Worm (Caenorhabditis elegans) whole organism, L2 larva: ENCODE results near the gene F34H10.1.

ENCODE experiments used
- C34F6.9 ChIP-seq: fragments of 150-350 bp; optimal IDR thresholded peaks from 2 replicates; lab custom pipeline; 2014; ENCODE audit warnings: missing biosample characterization, missing genetic modification characterization
- F13H6.1 ChIP-seq: sonication (generic microtip); optimal IDR thresholded peaks from 2 replicates; lab custom pipeline; 2016; ENCODE audit warnings: missing genetic modification characterization, missing compliant biosample characterization
- ZK546.5 ChIP-seq: sonication (generic microtip); optimal IDR thresholded peaks from 2 replicates; lab custom pipeline; 2017; ENCODE audit warnings: missing biosample characterization, missing genetic modification characterization
- aly-2 ChIP-seq: fragments of 150-350 bp; optimal IDR thresholded peaks from 2 replicates; lab custom pipeline; 2014; ENCODE audit warnings: missing biosample characterization, missing genetic modification characterization
- ama-1 ChIP-seq: fragments of 150-350 bp; optimal IDR thresholded peaks from 2 replicates; lab custom pipeline; 2018; ENCODE audit warnings: inconsistent platforms
- blmp-1 ChIP-seq: sonication (generic microtip); optimal IDR thresholded peaks from 2 replicates; lab custom pipeline; 2017; ENCODE audit warnings: missing genetic modification characterization, mild to moderate bottlenecking, missing compliant biosample characterization, antibody characterized with exemption, moderate library complexity; ENCODE audit not compliant: insufficient read depth
- ceh-16 ChIP-seq: fragments of 150-350 bp; optimal IDR thresholded peaks from 2 replicates; lab custom pipeline; 2014; ENCODE audit warnings: missing biosample characterization, missing genetic modification characterization
- ceh-82 ChIP-seq: fragments of 150-350 bp; optimal IDR thresholded peaks from 2 replicates; lab custom pipeline; 2014; ENCODE audit warnings: missing biosample characterization, missing genetic modification characterization
- crh-2 ChIP-seq: sonication (generic microtip); optimal IDR thresholded peaks from 2 replicates; lab custom pipeline; 2017; ENCODE audit warnings: missing biosample characterization, missing genetic modification characterization
- egl-27 ChIP-seq: sonication (generic microtip); optimal IDR thresholded peaks from 3 replicates; lab custom pipeline; 2017; ENCODE audit warnings: missing biosample characterization, missing genetic modification reagents, missing genetic modification characterization
- elt-1 ChIP-seq: fragments of 150-350 bp; optimal IDR thresholded peaks from 2 replicates; lab custom pipeline; 2014; ENCODE audit warnings: missing biosample characterization, missing genetic modification characterization
- elt-3 ChIP-seq: sonication (generic microtip); optimal IDR thresholded peaks from 2 replicates; lab custom pipeline; 2017; ENCODE audit warnings: missing biosample characterization, missing genetic modification characterization
- fos-1 ChIP-seq: fragments of 150-350 bp; optimal IDR thresholded peaks from 2 replicates; lab custom pipeline; 2014; ENCODE audit warnings: missing biosample characterization, missing genetic modification characterization
- gmeb-1 ChIP-seq: fragments of 150-350 bp; optimal IDR thresholded peaks from 2 replicates; lab custom pipeline; 2014; ENCODE audit warnings: missing biosample characterization, missing genetic modification characterization
- lin-11 ChIP-seq: fragments of 150-350 bp; sonication (generic microtip); optimal IDR thresholded peaks from 2 replicates; lab custom pipeline; 2014; ENCODE audit warnings: missing biosample characterization, missing genetic modification characterization, inconsistent platforms, mixed read lengths
- lin-13 ChIP-seq: fragments of 150-350 bp; optimal IDR thresholded peaks from 2 replicates; lab custom pipeline; 2014; ENCODE audit warnings: missing biosample characterization, missing genetic modification reagents, missing genetic modification characterization
- lin-39 ChIP-seq: fragments of 150-350 bp; optimal IDR thresholded peaks from 2 replicates; lab custom pipeline; 2014; ENCODE audit warnings: missing biosample characterization, missing genetic modification reagents, missing genetic modification characterization
- lsy-2 ChIP-seq, 2 experiments: fragments of 150-350 bp in 1 of 2; sonication (generic microtip) in 1 of 2; optimal IDR thresholded peaks; 2 replicates each; lab custom pipeline; 2014 to 2017; ENCODE audit warnings: missing biosample characterization in 2 of 2, missing genetic modification characterization in 2 of 2
- mab-5 ChIP-seq: fragments of 150-350 bp; optimal IDR thresholded peaks from 2 replicates; lab custom pipeline; 2014; ENCODE audit warnings: missing biosample characterization, missing genetic modification characterization
- mbf-1 ChIP-seq: sonication (generic microtip); optimal IDR thresholded peaks from 2 replicates; lab custom pipeline; 2017; ENCODE audit warnings: missing biosample characterization, missing genetic modification characterization
- mdl-1 ChIP-seq, 2 experiments: fragments of 150-350 bp in 1 of 2; sonication (generic microtip) in 1 of 2; optimal IDR thresholded peaks; 2 replicates each; lab custom pipeline; 2017; ENCODE audit warnings: missing biosample characterization in 2 of 2, missing genetic modification characterization in 2 of 2
- nhr-10 ChIP-seq: sonication (generic microtip); optimal IDR thresholded peaks from 2 replicates; lab custom pipeline; 2017; ENCODE audit warnings: missing biosample characterization, missing genetic modification characterization
- nhr-11 ChIP-seq: fragments of 150-350 bp; optimal IDR thresholded peaks from 2 replicates; lab custom pipeline; 2014; ENCODE audit warnings: missing biosample characterization, missing genetic modification characterization
- nhr-12 ChIP-seq: fragments of 150-350 bp; optimal IDR thresholded peaks from 2 replicates; lab custom pipeline; 2014; ENCODE audit warnings: missing biosample characterization, missing genetic modification characterization
- nhr-129 ChIP-seq: fragments of 150-350 bp; optimal IDR thresholded peaks from 2 replicates; lab custom pipeline; 2014; ENCODE audit warnings: missing biosample characterization, missing genetic modification characterization
- nhr-21 ChIP-seq: fragments of 150-350 bp; optimal IDR thresholded peaks from 2 replicates; lab custom pipeline; 2014; ENCODE audit warnings: missing biosample characterization, missing genetic modification characterization
- nhr-23 ChIP-seq: fragments of 150-350 bp; optimal IDR thresholded peaks from 2 replicates; lab custom pipeline; 2014; ENCODE audit warnings: missing biosample characterization, missing genetic modification reagents, missing genetic modification characterization
- nhr-25 ChIP-seq: fragments of 150-350 bp; sonication (generic microtip); optimal IDR thresholded peaks from 3 replicates; lab custom pipeline; 2014; ENCODE audit warnings: missing biosample characterization, missing genetic modification characterization
- nhr-6 ChIP-seq: fragments of 150-350 bp; optimal IDR thresholded peaks from 2 replicates; lab custom pipeline; 2014; ENCODE audit warnings: missing biosample characterization, missing genetic modification characterization
- sem-4 ChIP-seq: fragments of 150-350 bp; optimal IDR thresholded peaks from 2 replicates; lab custom pipeline; 2014; ENCODE audit warnings: missing biosample characterization, missing genetic modification reagents, missing genetic modification characterization
- sma-3 ChIP-seq: sonication (generic microtip); optimal IDR thresholded peaks from 2 replicates; lab custom pipeline; 2016; ENCODE audit warnings: missing genetic modification reagents, missing genetic modification characterization, missing compliant biosample characterization
- sma-9 ChIP-seq, 2 experiments: fragments of 150-350 bp in 1 of 2; sonication (generic microtip) in 1 of 2; optimal IDR thresholded peaks; 2 replicates each; lab custom pipeline; 2014 to 2016; ENCODE audit warnings: missing genetic modification characterization in 2 of 2, mild to moderate bottlenecking in 1 of 2, missing biosample characterization in 1 of 2, missing compliant biosample characterization in 1 of 2, missing genetic modification reagents in 1 of 2, moderate library complexity in 1 of 2
- unc-39 ChIP-seq: fragments of 150-350 bp; optimal IDR thresholded peaks from 2 replicates; lab custom pipeline; 2014; ENCODE audit warnings: missing biosample characterization, missing genetic modification characterization
- unc-55 ChIP-seq: fragments of 150-350 bp; sonication (generic microtip); optimal IDR thresholded peaks from 3 replicates; lab custom pipeline; 2014; ENCODE audit warnings: missing biosample characterization, missing genetic modification reagents, missing genetic modification characterization
- unc-62 ChIP-seq: fragments of 150-350 bp; optimal IDR thresholded peaks from 2 replicates; lab custom pipeline; 2014; ENCODE audit warnings: missing biosample characterization, missing genetic modification reagents, missing genetic modification characterization
- zag-1 ChIP-seq: fragments of 150-350 bp; optimal IDR thresholded peaks from 2 replicates; lab custom pipeline; 2014; ENCODE audit warnings: missing biosample characterization, missing genetic modification characterization
- ztf-1 ChIP-seq: fragments of 200-800 bp; sonication (Bioruptor generic); conservative IDR thresholded peaks from 2 replicates; pipeline ENCODE4 v1.3.6; 2022; ENCODE audit warnings: missing genetic modification characterization, missing compliant biosample characterization
- ztf-4 ChIP-seq: fragments of 150-350 bp; optimal IDR thresholded peaks from 2 replicates; lab custom pipeline; 2014; ENCODE audit warnings: missing biosample characterization, missing genetic modification characterization

F34H10.1 gene

ce11 chrX:9656772-9657171 lies 30.8 kb downstream of the F34H10.1 start:
- TF ChIP-seq fos-1 (tag; lab: Kevin White, UChicago) (no peak), ZK546.5 (no peak), ceh-82 (tag; lab: Kevin White, UChicago) (no peak), mab-5 (tag; lab: Kevin White, UChicago) (no peak), ama-1 (lab: Kevin White, UChicago) (no peak), unc-62 (GFP tag; lab: Kevin White, UChicago) (no peak), ceh-16 (tag; lab: Kevin White, UChicago) (no peak), egl-27 (tag; lab: Kevin White, UChicago) (no peak)

- no peak for TF ChIP-seq nhr-21 (tag; lab: Kevin White, UChicago)
- no peak for TF ChIP-seq mab-5 (tag; lab: Kevin White, UChicago)
- no peak for TF ChIP-seq nhr-12 (tag; lab: Kevin White, UChicago)
- no peak for TF ChIP-seq unc-39
- no peak for TF ChIP-seq gmeb-1 (tag; lab: Kevin White, UChicago)
- TF ChIP-seq sma-3 (GFP tag; lab: Kevin White, UChicago): no peak
- TF ChIP-seq lin-11 (tag; lab: Kevin White, UChicago): no peak
These were observed 40.0 kb downstream of the F34H10.1 start for ce11 chrX:9665944-9666343.

- TF ChIP-seq fos-1 (tag; lab: Kevin White, UChicago): peak; percentile 40
- TF ChIP-seq gmeb-1 (tag; lab: Kevin White, UChicago): no peak
- TF ChIP-seq crh-2 (tag; lab: Kevin White, UChicago): peak; percentile 42
- TF ChIP-seq aly-2 (tag; lab: Kevin White, UChicago): no peak
- peak; percentile 86 for TF ChIP-seq ceh-16 (tag; lab: Kevin White, UChicago)
- no peak for TF ChIP-seq nhr-11 (tag; lab: Kevin White, UChicago)
- peak; percentile 8 for TF ChIP-seq lin-13 (GFP tag; lab: Kevin White, UChicago)
- peak; percentile 24 for TF ChIP-seq ztf-4 (tag; lab: Kevin White, UChicago)
- TF ChIP-seq elt-3 (tag; lab: Kevin White, UChicago): no peak
- peak; percentile 82 for TF ChIP-seq nhr-25 (tag; lab: Kevin White, UChicago)
- TF ChIP-seq mdl-1 (tag; optimal IDR thresholded peaks at IDR 0.05; lab: Kevin White, UChicago): peak in 1 of 2 experiments; percentile 3
- no peak for TF ChIP-seq sem-4 (tag; lab: Kevin White, UChicago)
- TF ChIP-seq nhr-6 (tag; lab: Kevin White, UChicago): peak; percentile 61
- no peak for TF ChIP-seq nhr-10 (tag; lab: Kevin White, UChicago)
- no peak for TF ChIP-seq elt-1 (tag; lab: Kevin White, UChicago)
- TF ChIP-seq blmp-1 (tag; lab: Kevin White, UChicago): peak; percentile 75
- peak; percentile 50 for TF ChIP-seq nhr-129 (tag; lab: Kevin White, UChicago)
- TF ChIP-seq lsy-2 (tag; optimal IDR thresholded peaks at IDR 0.05; lab: Kevin White, UChicago): peak in 1 of 2 experiments; percentile 33
- TF ChIP-seq ztf-1 (GFP tag; lab: Robert Waterston, UW): no peak
- no peak for TF ChIP-seq ceh-82 (tag; lab: Kevin White, UChicago)
- no peak for TF ChIP-seq nhr-23 (tag; lab: Kevin White, UChicago)
- TF ChIP-seq lin-39 (tag; lab: Kevin White, UChicago): no peak
- TF ChIP-seq sma-9 (GFP tag; optimal IDR thresholded peaks at IDR 0.05; lab: Kevin White, UChicago): peak; percentile 19
- no peak for TF ChIP-seq sma-9 (tag; optimal IDR thresholded peaks at IDR 0.05; lab: Kevin White, UChicago)
- peak; percentile 7 for TF ChIP-seq F13H6.1 (tag; lab: Kevin White, UChicago)
- TF ChIP-seq egl-27 (tag; lab: Kevin White, UChicago): peak; percentile 4
- TF ChIP-seq C34F6.9 (tag; lab: Kevin White, UChicago): peak; percentile 41
- TF ChIP-seq sma-3 (GFP tag; lab: Kevin White, UChicago): peak; percentile 59
- no peak for TF ChIP-seq mbf-1
- peak; percentile 50 for TF ChIP-seq nhr-21 (tag; lab: Kevin White, UChicago)
- TF ChIP-seq, all 48 proteins: peak for 17
These were observed 41.5 kb downstream of the F34H10.1 start for ce11 chrX:9667391-9667790.

- peak; percentile 6 for TF ChIP-seq crh-2 (tag; lab: Kevin White, UChicago)
- peak in 1 of 2 experiments; percentile 22 for TF ChIP-seq lsy-2 (tag; optimal IDR thresholded peaks at IDR 0.05; lab: Kevin White, UChicago)
- peak; percentile 59 for TF ChIP-seq F13H6.1 (tag; lab: Kevin White, UChicago)
- TF ChIP-seq elt-1 (tag; lab: Kevin White, UChicago): no peak
- TF ChIP-seq unc-55: peak; percentile 39
- peak in 1 of 2 experiments; percentile 46 for TF ChIP-seq mdl-1 (tag; optimal IDR thresholded peaks at IDR 0.05; lab: Kevin White, UChicago)
- TF ChIP-seq nhr-129 (tag; lab: Kevin White, UChicago): peak; percentile 55
- TF ChIP-seq zag-1 (tag; lab: Kevin White, UChicago): peak; percentile 12
- TF ChIP-seq lin-13 (GFP tag; lab: Kevin White, UChicago): peak; percentile 3
- TF ChIP-seq C34F6.9 (tag; lab: Kevin White, UChicago): peak; percentile 40
- TF ChIP-seq nhr-25 (tag; lab: Kevin White, UChicago): no peak
- TF ChIP-seq nhr-12 (tag; lab: Kevin White, UChicago): no peak
These were observed 42.6 kb downstream of the F34H10.1 start, which contains the start of gene T14B1.1 for ce11 chrX:9668554-9668953. Gene T14B1.1 (minus strand): TSS chrX:9668723.
